Worm (Caenorhabditis elegans) whole organism, midembryonic: ENCODE results near the gene F01G10.5.

Source experiments
- T22C8.4 ChIP-seq: fragments of 200-800 bp; sonication (Bioruptor generic); IDR thresholded peaks from 2 replicates; pipeline ENCODE4 v1.3.6; 2022; ENCODE audit warnings: missing genetic modification characterization, missing compliant biosample characterization
- cog-1 ChIP-seq: sonication (generic microtip); optimal IDR thresholded peaks from 2 replicates; lab custom pipeline; 2016; ENCODE audit warnings: missing genetic modification characterization, missing compliant biosample characterization
- flt-1 ChIP-seq: fragments of 200-800 bp; sonication (Bioruptor generic); IDR thresholded peaks from 2 replicates; pipeline ENCODE4 v1.3.6; 2022; ENCODE audit warnings: missing genetic modification characterization, missing compliant biosample characterization
- klf-2 ChIP-seq: fragments of 200-800 bp; sonication (Bioruptor generic); conservative IDR thresholded peaks from 2 replicates; pipeline ENCODE4 v1.3.6; 2022; ENCODE audit warnings: missing genetic modification reagents, missing genetic modification characterization, missing compliant biosample characterization
- med-1 ChIP-seq: sonication (generic microtip); optimal IDR thresholded peaks from 2 replicates; lab custom pipeline; 2017; ENCODE audit warnings: missing genetic modification characterization, mild to moderate bottlenecking, missing compliant biosample characterization, antibody characterized with exemption, missing genetic modification reagents; ENCODE audit not compliant: insufficient read depth
- tab-1 ChIP-seq: fragments of 200-800 bp; sonication (Bioruptor generic); IDR thresholded peaks from 2 replicates; pipeline ENCODE4 v1.3.6; 2022; ENCODE audit warnings: missing genetic modification characterization, missing compliant biosample characterization
- ztf-23 ChIP-seq: fragments of 200-800 bp; sonication (Bioruptor generic); IDR thresholded peaks from 2 replicates; pipeline ENCODE4 v1.3.6; 2022; ENCODE audit warnings: missing genetic modification reagents, missing genetic modification characterization, missing compliant biosample characterization
- ztf-29 ChIP-seq: fragments of 200-800 bp; sonication (Bioruptor generic); IDR thresholded peaks from 2 replicates; pipeline ENCODE4 v1.3.6; 2022; ENCODE audit warnings: missing genetic modification reagents, missing genetic modification characterization, missing compliant biosample characterization

ce11 chrIV:10227534-10227933 is 3.3 kb downstream of the F01G10.5 start, which contains the start of gene F01G10.6:
- TF ChIP-seq ztf-23 (GFP tag; lab: Robert Waterston, UW) (no peak), cog-1 (no peak), tab-1 (no peak), flt-1 (GFP tag; lab: Robert Waterston, UW) (no peak), T22C8.4 (no peak), ztf-29 (GFP tag; lab: Robert Waterston, UW) (no peak), med-1 (no peak), klf-2 (no peak)
